ENCODE assay signal across 3 worm cellular contexts in genomic region chrIV:11082789-11083235, ce11.
TF ChIP-seq lines count a peak whose summit lies in the region.

No protein-coding gene starts in this region.

TF ChIP-seq in whole organism, L1 larva, 84 proteins besides CTCF, POLR2A, EP300 and RAD21 (continued from another document and continues in another):
- TF ChIP-seq ceh-88 (GFP tag; IDR thresholded peaks at IDR 0.05; lab: Robert Waterston, UW) = 0 out of 2 replicates have a peak, but pooled peaks have one; percentile 52
- peak; percentile 98 for TF ChIP-seq lin-14 (GFP tag; optimal IDR thresholded peaks at IDR 0.05; lab: Kevin White, UChicago)
- peak; percentile 93 for TF ChIP-seq dsc-1 (tag; optimal IDR thresholded peaks at IDR 0.05; lab: Kevin White, UChicago)
- TF ChIP-seq aly-2 (tag; optimal IDR thresholded peaks at IDR 0.05; lab: Kevin White, UChicago) = peak; percentile 73
- peak; percentile 96 for TF ChIP-seq mep-1 (tag; optimal IDR thresholded peaks at IDR 0.05; lab: Kevin White, UChicago)
- no peak for TF ChIP-seq ceh-90 (tag; optimal IDR thresholded peaks at IDR 0.05; lab: Kevin White, UChicago)
- TF ChIP-seq swsn-7 (tag; optimal IDR thresholded peaks at IDR 0.05; lab: Kevin White, UChicago) = peak; percentile 96
- TF ChIP-seq dpl-1 (GFP tag; optimal IDR thresholded peaks at IDR 0.05; lab: Kevin White, UChicago) = peak; percentile 69 to 75 (median 73)
- peak; percentile 67 for TF ChIP-seq C04F5.9 (tag; optimal IDR thresholded peaks at IDR 0.05; lab: Kevin White, UChicago)
- no peak for TF ChIP-seq alr-1 (tag; optimal IDR thresholded peaks at IDR 0.05; lab: Kevin White, UChicago; ENCODE audit: borderline replicate concordance)
- no peak for TF ChIP-seq tlp-1 (tag; optimal IDR thresholded peaks at IDR 0.05; lab: Kevin White, UChicago)
- TF ChIP-seq nhr-237 (tag; optimal IDR thresholded peaks at IDR 0.05; lab: Kevin White, UChicago) = peak; percentile 91
- TF ChIP-seq ets-5 (GFP tag; IDR thresholded peaks at IDR 0.05; lab: Robert Waterston, UW) = no peak
- peak; percentile 84 for TF ChIP-seq isw-1 (GFP tag; IDR thresholded peaks at IDR 0.05; lab: Robert Waterston, UW)
- peak; percentile 42 for TF ChIP-seq aha-1 (tag; optimal IDR thresholded peaks at IDR 0.05; lab: Kevin White, UChicago)
- TF ChIP-seq ama-1 (optimal IDR thresholded peaks at IDR 0.05; lab: Kevin White, UChicago) = peak; percentile 73
- TF ChIP-seq efl-1 (optimal IDR thresholded peaks at IDR 0.05; lab: Kevin White, UChicago) = peak; percentile 86 to 92
- peak; percentile 67 to 97 for TF ChIP-seq efl-1 (GFP tag; optimal IDR thresholded peaks at IDR 0.05 in 1 of 2; lab: Kevin White, UChicago)
- TF ChIP-seq jun-1 (tag; optimal IDR thresholded peaks at IDR 0.05; lab: Kevin White, UChicago) = peak; percentile 92
- TF ChIP-seq hlh-4 (tag; optimal IDR thresholded peaks at IDR 0.05; lab: Kevin White, UChicago) = no peak
- no peak for TF ChIP-seq nhr-76 (tag; optimal IDR thresholded peaks at IDR 0.05; lab: Kevin White, UChicago)
- peak; percentile 83 for TF ChIP-seq lin-39 (tag; optimal IDR thresholded peaks at IDR 0.05; lab: Kevin White, UChicago)
- peak; percentile 98 for TF ChIP-seq nhr-85 (tag; lab: Kevin White, UChicago)
- peak; percentile 70 for TF ChIP-seq pax-3 (tag; optimal IDR thresholded peaks at IDR 0.05; lab: Kevin White, UChicago)
- TF ChIP-seq irx-1 (tag; optimal IDR thresholded peaks at IDR 0.05; lab: Kevin White, UChicago) = peak; percentile 87
- TF ChIP-seq unc-62 (GFP tag; optimal IDR thresholded peaks at IDR 0.05; lab: Kevin White, UChicago) = no peak
- TF ChIP-seq lin-15B (tag; optimal IDR thresholded peaks at IDR 0.05; lab: Kevin White, UChicago) = no peak
- TF ChIP-seq zag-1 (tag; optimal IDR thresholded peaks at IDR 0.05; lab: Kevin White, UChicago) = peak; percentile 100
- TF ChIP-seq lin-13 (GFP tag; optimal IDR thresholded peaks at IDR 0.05; lab: Kevin White, UChicago) = peak; percentile 93
- peak; percentile 90 for TF ChIP-seq nhr-11 (tag; optimal IDR thresholded peaks at IDR 0.05; lab: Kevin White, UChicago)
- TF ChIP-seq nhr-90 (tag; optimal IDR thresholded peaks at IDR 0.05; lab: Kevin White, UChicago; ENCODE audit: poor library complexity) = peak; percentile 90
- peak; percentile 84 for TF ChIP-seq rnt-1 (tag; optimal IDR thresholded peaks at IDR 0.05; lab: Kevin White, UChicago)
- no peak for TF ChIP-seq efl-3 (GFP tag; optimal IDR thresholded peaks at IDR 0.05; lab: Kevin White, UChicago)
- peak; percentile 63 for TF ChIP-seq vab-15 (tag; optimal IDR thresholded peaks at IDR 0.05; lab: Kevin White, UChicago)
- TF ChIP-seq elt-2 (tag; optimal IDR thresholded peaks at IDR 0.05; lab: Kevin White, UChicago) = peak; percentile 65
- peak in 1 of 2 experiments; percentile 95 for TF ChIP-seq mdl-1 (tag; optimal IDR thresholded peaks at IDR 0.05; lab: Kevin White, UChicago)
- TF ChIP-seq snpc-4 (tag; optimal IDR thresholded peaks at IDR 0.05; lab: Kevin White, UChicago) = peak; percentile 71
- TF ChIP-seq unc-130 (tag; optimal IDR thresholded peaks at IDR 0.05; lab: Kevin White, UChicago) = peak; percentile 93
- peak; percentile 73 for TF ChIP-seq skn-1 (tag; optimal IDR thresholded peaks at IDR 0.05; lab: Kevin White, UChicago)
- peak; percentile 32 to 66 for TF ChIP-seq egl-27 (tag; optimal IDR thresholded peaks at IDR 0.05; lab: Kevin White, UChicago)
- TF ChIP-seq elt-3 (tag; optimal IDR thresholded peaks at IDR 0.05; lab: Kevin White, UChicago) = peak in 4 of 6 experiments; percentile 28 to 90 (median 75)
- peak; percentile 96 for TF ChIP-seq nhr-20 (tag; optimal IDR thresholded peaks at IDR 0.05; lab: Kevin White, UChicago)
- TF ChIP-seq lsy-2 (tag; optimal IDR thresholded peaks at IDR 0.05; lab: Kevin White, UChicago) = peak; percentile 91 to 94

TF ChIP-seq in whole organism, L3 larva, 47 proteins besides CTCF, POLR2A, EP300 and RAD21 (continued from another document):
- TF ChIP-seq sea-2 (GFP tag; optimal IDR thresholded peaks at IDR 0.05; lab: Kevin White, UChicago) (peak; percentile 21), aly-2 (tag; optimal IDR thresholded peaks at IDR 0.05; lab: Kevin White, UChicago) (no peak), nhr-67 (tag; optimal IDR thresholded peaks at IDR 0.05; lab: Kevin White, UChicago) (no peak), elt-3 (tag; optimal IDR thresholded peaks at IDR 0.05; lab: Kevin White, UChicago) (peak in 1 of 3 experiments; percentile 1), fkh-10 (GFP tag; optimal IDR thresholded peaks at IDR 0.05; lab: Kevin White, UChicago) (peak; percentile 49), nhr-23 (tag; optimal IDR thresholded peaks at IDR 0.05; lab: Kevin White, UChicago) (peak; percentile 92), lsy-12 (tag; optimal IDR thresholded peaks at IDR 0.05; lab: Kevin White, UChicago) (peak; percentile 88), nhr-28 (tag; optimal IDR thresholded peaks at IDR 0.05; lab: Kevin White, UChicago) (no peak), ZK546.5 (tag; optimal IDR thresholded peaks at IDR 0.05; lab: Kevin White, UChicago) (peak; percentile 16), daf-12 (tag; optimal IDR thresholded peaks at IDR 0.05; lab: Kevin White, UChicago) (no peak), skn-1 (tag; optimal IDR thresholded peaks at IDR 0.05; lab: Kevin White, UChicago) (peak; percentile 80), pha-4 (tag; optimal IDR thresholded peaks at IDR 0.05; lab: Kevin White, UChicago) (peak; percentile 88), ceh-9 (tag; optimal IDR thresholded peaks at IDR 0.05; lab: Kevin White, UChicago) (no peak), snpc-4 (tag; optimal IDR thresholded peaks at IDR 0.05; lab: Kevin White, UChicago) (peak; percentile 55), hmg-11 (tag; optimal IDR thresholded peaks at IDR 0.05; lab: Kevin White, UChicago) (peak; percentile 99), jun-1 (tag; optimal IDR thresholded peaks at IDR 0.05; lab: Kevin White, UChicago) (peak; percentile 92), R02D3.7 (tag; optimal IDR thresholded peaks at IDR 0.05; lab: Kevin White, UChicago) (peak; percentile 74), unc-62 (GFP tag; optimal IDR thresholded peaks at IDR 0.05; lab: Kevin White, UChicago) (peak; percentile 90), fos-1 (tag; optimal IDR thresholded peaks at IDR 0.05; lab: Kevin White, UChicago) (no peak), nhr-12 (tag; optimal IDR thresholded peaks at IDR 0.05; lab: Kevin White, UChicago) (no peak), nhr-25 (tag; optimal IDR thresholded peaks at IDR 0.05; lab: Kevin White, UChicago) (peak; percentile 96), nhr-76 (tag; optimal IDR thresholded peaks at IDR 0.05; lab: Kevin White, UChicago) (peak; percentile 54), ceh-82 (tag; optimal IDR thresholded peaks at IDR 0.05; lab: Kevin White, UChicago) (peak; percentile 22), nhr-11 (tag; optimal IDR thresholded peaks at IDR 0.05; lab: Kevin White, UChicago) (peak; percentile 83), mdl-1 (tag; optimal IDR thresholded peaks at IDR 0.05; lab: Kevin White, UChicago) (peak; percentile 13), nfya-1 (tag; optimal IDR thresholded peaks at IDR 0.05; lab: Kevin White, UChicago; ENCODE audit: insufficient read depth) (peak; percentile 94), lin-39 (tag; optimal IDR thresholded peaks at IDR 0.05; lab: Kevin White, UChicago) (peak; percentile 91), mml-1 (tag; optimal IDR thresholded peaks at IDR 0.05; lab: Kevin White, UChicago) (no peak)
TF ChIP-seq in whole organism, L3 larva: peak in this region for 34.

TF ChIP-seq in whole organism, young adult, 124 proteins besides CTCF, POLR2A, EP300 and RAD21 (continued from another document and continues in another):
- no peak for TF ChIP-seq unc-130 (GFP tag; optimal IDR thresholded peaks at IDR 0.05; lab: Kevin White, UChicago)
- peak; percentile 93 for TF ChIP-seq lin-40 (tag; optimal IDR thresholded peaks at IDR 0.05; lab: Kevin White, UChicago)
- TF ChIP-seq B0261.1 (tag; optimal IDR thresholded peaks at IDR 0.05; lab: Kevin White, UChicago) = peak; percentile 8
- TF ChIP-seq let-607 (tag; optimal IDR thresholded peaks at IDR 0.05; lab: Kevin White, UChicago) = peak; percentile 85 to 87
- TF ChIP-seq tbp1 (GFP tag; optimal IDR thresholded peaks at IDR 0.05; lab: Kevin White, UChicago) = peak; percentile 65
- TF ChIP-seq F33H1.4 (GFP tag; IDR thresholded peaks at IDR 0.05; lab: Robert Waterston, UW) = peak; percentile 62
- TF ChIP-seq lsy-27 (tag; optimal IDR thresholded peaks at IDR 0.05; lab: Kevin White, UChicago; ENCODE audit: borderline replicate concordance, insufficient read depth) = no peak
- peak; percentile 74 for TF ChIP-seq ekl-4 (GFP tag; IDR thresholded peaks at IDR 0.05; lab: Robert Waterston, UW)
- TF ChIP-seq B0035.1 (tag; optimal IDR thresholded peaks at IDR 0.05; lab: Kevin White, UChicago) = peak; percentile 46
- TF ChIP-seq egrh-3 (GFP tag; IDR thresholded peaks at IDR 0.05; lab: Robert Waterston, UW) = no peak
- 0 out of 2 replicates have a peak, but pooled peaks have one; percentile 12 for TF ChIP-seq F39B2.1 (GFP tag; IDR thresholded peaks at IDR 0.05; lab: Robert Waterston, UW)
- peak; percentile 90 for TF ChIP-seq ceh-27 (GFP tag; optimal IDR thresholded peaks at IDR 0.05; lab: Kevin White, UChicago)
- TF ChIP-seq fkh-3 (tag; optimal IDR thresholded peaks at IDR 0.05; lab: Kevin White, UChicago) = no peak
- TF ChIP-seq lin-54 (GFP tag; optimal IDR thresholded peaks at IDR 0.05; lab: Kevin White, UChicago) = peak; percentile 57
- TF ChIP-seq aptf-2 (GFP tag; conservative IDR thresholded peaks at IDR 0.05; lab: Robert Waterston, UW) = no peak
- TF ChIP-seq ceh-91 (GFP tag; IDR thresholded peaks at IDR 0.05; lab: Robert Waterston, UW) = no peak
- TF ChIP-seq pha-4 (tag; optimal IDR thresholded peaks at IDR 0.05; lab: Kevin White, UChicago) = no peak
- TF ChIP-seq Y53F4B.3 (GFP tag; IDR thresholded peaks at IDR 0.05; lab: Robert Waterston, UW) = no peak
- TF ChIP-seq ztf-22 (GFP tag; optimal IDR thresholded peaks at IDR 0.05; lab: Kevin White, UChicago) = peak; percentile 81
- TF ChIP-seq mel-28 (tag; optimal IDR thresholded peaks at IDR 0.05; lab: Kevin White, UChicago; ENCODE audit: borderline replicate concordance) = peak; percentile 65
- peak; percentile 74 for TF ChIP-seq nhr-90 (tag; optimal IDR thresholded peaks at IDR 0.05; lab: Kevin White, UChicago)
- no peak for TF ChIP-seq efl-1 (GFP tag; optimal IDR thresholded peaks at IDR 0.05; lab: Kevin White, UChicago)
- no peak for TF ChIP-seq rpc-1 (optimal IDR thresholded peaks at IDR 0.05; lab: Kevin White, UChicago)
- TF ChIP-seq rpc-1 (tag; optimal IDR thresholded peaks at IDR 0.05; lab: Kevin White, UChicago) = no peak
- no peak for TF ChIP-seq lsl-1 (GFP tag; optimal IDR thresholded peaks at IDR 0.05; lab: Kevin White, UChicago)
- TF ChIP-seq F23B12.7 (tag; optimal IDR thresholded peaks at IDR 0.05; lab: Kevin White, UChicago; ENCODE audit: insufficient read depth) = peak; percentile 27
- TF ChIP-seq Y53G8AR.9 (GFP tag; conservative IDR thresholded peaks at IDR 0.05; lab: Robert Waterston, UW) = no peak
- peak; percentile 24 for TF ChIP-seq ama-1 (optimal IDR thresholded peaks at IDR 0.05; lab: Kevin White, UChicago)
- TF ChIP-seq ama-1 (GFP tag; optimal IDR thresholded peaks at IDR 0.05; lab: Kevin White, UChicago) = peak in 1 of 2 experiments; percentile 40
- TF ChIP-seq xnd-1 (tag; optimal IDR thresholded peaks at IDR 0.05; lab: Kevin White, UChicago) = no peak
- TF ChIP-seq gei-17 (GFP tag; optimal IDR thresholded peaks at IDR 0.05; lab: Kevin White, UChicago) = peak; percentile 2
- TF ChIP-seq mxl-1 (tag; optimal IDR thresholded peaks at IDR 0.05; lab: Kevin White, UChicago) = no peak
- TF ChIP-seq cebp-1 (GFP tag; IDR thresholded peaks at IDR 0.05; lab: Robert Waterston, UW) = 0 out of 2 replicates have a peak, but pooled peaks have one; percentile 56
- peak; percentile 92 for TF ChIP-seq cebp-1 (tag; optimal IDR thresholded peaks at IDR 0.05; lab: Kevin White, UChicago)
- TF ChIP-seq mcd-1 (GFP tag; IDR thresholded peaks at IDR 0.05; lab: Robert Waterston, UW) = peak; percentile 82
- TF ChIP-seq snpc-3.4 (tag; optimal IDR thresholded peaks at IDR 0.05; lab: Kevin White, UChicago) = no peak
- TF ChIP-seq Y95B8A.8 (GFP tag; IDR thresholded peaks at IDR 0.05; lab: Robert Waterston, UW) = peak; percentile 54; the same call in 1 of the 2 replicates
- no peak for TF ChIP-seq ztf-28 (GFP tag; IDR thresholded peaks at IDR 0.05; lab: Robert Waterston, UW)
- peak; percentile 54; the same call in 1 of the 2 replicates for TF ChIP-seq egl-44 (GFP tag; IDR thresholded peaks at IDR 0.05; lab: Robert Waterston, UW)
- TF ChIP-seq hrde-1 (tag; optimal IDR thresholded peaks at IDR 0.05; lab: Kevin White, UChicago; ENCODE audit: borderline replicate concordance) = no peak
- TF ChIP-seq ceh-58 (GFP tag; IDR thresholded peaks at IDR 0.05; lab: Robert Waterston, UW) = no peak
- TF ChIP-seq bed-1 (GFP tag; IDR thresholded peaks at IDR 0.05; lab: Robert Waterston, UW) = no peak
- TF ChIP-seq T26A5.8 (tag; optimal IDR thresholded peaks at IDR 0.05; lab: Kevin White, UChicago) = no peak
- 0 out of 2 replicates have a peak, but pooled peaks have one; percentile 16 for TF ChIP-seq hmg-20 (GFP tag; IDR thresholded peaks at IDR 0.05; lab: Robert Waterston, UW)
- no peak for TF ChIP-seq him-1 (tag; optimal IDR thresholded peaks at IDR 0.05; lab: Kevin White, UChicago)
- no peak for TF ChIP-seq cebp-2 (GFP tag; IDR thresholded peaks at IDR 0.05; lab: Robert Waterston, UW)
- peak; percentile 81 for TF ChIP-seq tlf-1 (GFP tag; optimal IDR thresholded peaks at IDR 0.05; lab: Kevin White, UChicago)
- peak; percentile 11 for TF ChIP-seq F52B5.7 (tag; optimal IDR thresholded peaks at IDR 0.05; lab: Kevin White, UChicago)
- TF ChIP-seq chd-7 (tag; optimal IDR thresholded peaks at IDR 0.05; lab: Kevin White, UChicago) = peak; percentile 90
- TF ChIP-seq F37B4.10 (GFP tag; IDR thresholded peaks at IDR 0.05; lab: Robert Waterston, UW) = no peak
- peak; percentile 90 for TF ChIP-seq K12H6.12 (tag; optimal IDR thresholded peaks at IDR 0.05; lab: Kevin White, UChicago)
- TF ChIP-seq hlh-26 (GFP tag; conservative IDR thresholded peaks at IDR 0.05; lab: Robert Waterston, UW) = no peak
- no peak for TF ChIP-seq nfya-1 (tag; optimal IDR thresholded peaks at IDR 0.05; lab: Kevin White, UChicago; ENCODE audit: borderline replicate concordance, insufficient read depth)
- TF ChIP-seq attf-6 (GFP tag; IDR thresholded peaks at IDR 0.05; lab: Robert Waterston, UW) = peak; percentile 13; the same call in 1 of the 2 replicates
- peak; percentile 15; the same call in 1 of the 2 replicates for TF ChIP-seq ceh-100 (GFP tag; IDR thresholded peaks at IDR 0.05; lab: Robert Waterston, UW)
- TF ChIP-seq C06A6.2 (GFP tag; conservative IDR thresholded peaks at IDR 0.05; lab: Robert Waterston, UW) = peak; percentile 89
- peak; percentile 51 for TF ChIP-seq akir-1 (GFP tag; optimal IDR thresholded peaks at IDR 0.05; lab: Kevin White, UChicago)
- TF ChIP-seq lin-26 (GFP tag; IDR thresholded peaks at IDR 0.05; lab: Robert Waterston, UW) = peak; percentile 69; the same call in 1 of the 2 replicates
- peak; percentile 46 for TF ChIP-seq ceh-79 (tag; optimal IDR thresholded peaks at IDR 0.05; lab: Kevin White, UChicago)
- TF ChIP-seq dpff-1 (tag; optimal IDR thresholded peaks at IDR 0.05; lab: Kevin White, UChicago) = no peak
- TF ChIP-seq unc-62 (GFP tag; optimal IDR thresholded peaks at IDR 0.05; lab: Kevin White, UChicago) = peak; percentile 53
- peak; percentile 89 for TF ChIP-seq B0336.3 (GFP tag; IDR thresholded peaks at IDR 0.05; lab: Robert Waterston, UW)
- peak; percentile 87 for TF ChIP-seq atf-7 (tag; optimal IDR thresholded peaks at IDR 0.05; lab: Kevin White, UChicago)
- TF ChIP-seq ceh-40 (GFP tag; IDR thresholded peaks at IDR 0.05; lab: Robert Waterston, UW) = no peak
- TF ChIP-seq nfyb-1 (GFP tag; IDR thresholded peaks at IDR 0.05; lab: Robert Waterston, UW) = peak; percentile 90
- peak; percentile 85 for TF ChIP-seq athp-1 (tag; optimal IDR thresholded peaks at IDR 0.05; lab: Kevin White, UChicago)
- TF ChIP-seq nfya-2 (GFP tag; IDR thresholded peaks at IDR 0.05; lab: Robert Waterston, UW) = no peak
- peak; percentile 79 for TF ChIP-seq repo-1 (tag; optimal IDR thresholded peaks at IDR 0.05; lab: Kevin White, UChicago)
- no peak for TF ChIP-seq nhr-179 (tag; optimal IDR thresholded peaks at IDR 0.05; lab: Kevin White, UChicago)
